Worm (Caenorhabditis elegans): ENCODE measurements around the gene cpb-1.

ce11 chrIII:9373779-9374178, 51.7 kb downstream of the cpb-1 start:
- TF ChIP-seq R02D3.7 (tag; optimal IDR thresholded peaks at IDR 0.05) (no peak), ces-1 (GFP tag; optimal IDR thresholded peaks at IDR 0.05) (no peak), nhr-41 (GFP tag; IDR thresholded peaks at IDR 0.05) (no peak)

Data from whole organism, L4 larva.